Fruit fly (Drosophila melanogaster): ENCODE results near the gene tex.

- TF ChIP-seq Sin3A (optimal IDR thresholded peaks at IDR 0.05) (no peak), ttk (optimal IDR thresholded peaks at IDR 0.05) (no peak)
Measured at dm6 chr3R:8344174-8344573, 35.7 kb upstream of the tex start, which contains the start of gene DppIII.
